Worm (Caenorhabditis elegans) whole organism, mixed stage, embryonic: ENCODE data around the gene srh-95.

Experiments
- flh-1 ChIP-seq: fragments of 200-800 bp; sonication (Bioruptor generic); optimal IDR thresholded peaks from 2 replicates; lab custom pipeline; 2018; ENCODE audit warnings: mild to moderate bottlenecking, missing genetic modification characterization, moderate library complexity, missing compliant biosample characterization
- nhr-237 ChIP-seq: fragments of 150-350 bp; optimal IDR thresholded peaks from 2 replicates; lab custom pipeline; 2014; ENCODE audit warnings: missing biosample characterization, missing genetic modification characterization
- nhr-76 ChIP-seq: sonication (generic microtip); optimal IDR thresholded peaks from 2 replicates; lab custom pipeline; 2017; ENCODE audit warnings: missing biosample characterization, missing genetic modification characterization
- pha-4 ChIP-seq: fragments of 150-350 bp; optimal IDR thresholded peaks from 2 replicates; lab custom pipeline; 2018; ENCODE audit warnings: missing biosample characterization, missing genetic modification reagents, missing genetic modification characterization

DNA sequence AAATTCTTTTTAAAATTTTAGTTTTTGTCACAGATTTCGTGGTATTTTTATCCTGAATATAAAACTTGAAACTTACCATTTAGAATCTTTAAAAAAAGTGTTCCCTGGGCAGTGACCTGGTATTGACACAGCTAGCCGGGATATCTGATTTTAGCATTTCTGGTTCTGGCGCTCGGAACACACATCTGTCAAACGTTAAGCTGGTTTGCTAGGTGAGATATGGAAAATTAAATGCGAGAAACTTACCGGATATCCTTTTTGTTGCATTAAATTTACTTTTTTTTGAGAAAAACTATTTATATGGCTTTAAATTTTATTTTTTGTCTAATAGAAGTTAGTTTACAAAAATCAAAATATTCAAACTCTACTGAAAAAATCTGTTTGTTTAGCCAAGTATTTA is 39.1 kb downstream of the srh-95 start, which contains the start of gene F28G4.4:
- TF ChIP-seq pha-4 (tag; lab: Kevin White, UChicago) (no peak), nhr-76 (tag; lab: Kevin White, UChicago) (no peak), flh-1 (GFP tag; lab: Kevin White, UChicago) (no peak), nhr-237 (tag; lab: Kevin White, UChicago) (no peak)
